Worm (Caenorhabditis elegans) whole organism, late embryonic: ENCODE results near the gene srh-298.

Experiments used
- F13H6.1 ChIP-seq: sonication (generic microtip); optimal IDR thresholded peaks from 2 replicates; lab custom pipeline; 2016; ENCODE audit warnings: missing genetic modification characterization, missing compliant biosample characterization
- ama-1 ChIP-seq: fragments of 150-350 bp; optimal IDR thresholded peaks from 2 replicates; lab custom pipeline; 2014
- hlh-6 ChIP-seq: sonication (generic microtip); optimal IDR thresholded peaks from 2 replicates; lab custom pipeline; 2016; ENCODE audit warnings: missing genotype, missing genetic modification characterization, missing compliant biosample characterization
- nhr-11 ChIP-seq: fragments of 150-350 bp; optimal IDR thresholded peaks from 2 replicates; lab custom pipeline; 2014; ENCODE audit warnings: missing biosample characterization, missing genetic modification characterization
- npax-4 ChIP-seq: sonication (generic microtip); optimal IDR thresholded peaks from 2 replicates; lab custom pipeline; 2016; ENCODE audit warnings: missing genetic modification characterization, missing compliant biosample characterization
- pax-1 ChIP-seq: fragments of 150-350 bp; optimal IDR thresholded peaks from 2 replicates; lab custom pipeline; 2014; ENCODE audit warnings: missing biosample characterization, missing genetic modification characterization
- ref-2 ChIP-seq: sonication (generic microtip); optimal IDR thresholded peaks from 2 replicates; lab custom pipeline; 2016; ENCODE audit warnings: missing genetic modification characterization, missing compliant biosample characterization
- rnt-1 ChIP-seq: sonication (generic microtip); optimal IDR thresholded peaks from 2 replicates; lab custom pipeline; 2016; ENCODE audit warnings: missing genetic modification characterization, missing compliant biosample characterization
- zip-5 ChIP-seq: sonication (generic microtip); optimal IDR thresholded peaks from 2 replicates; lab custom pipeline; 2016; ENCODE audit warnings: missing genetic modification characterization, missing compliant biosample characterization

- TF ChIP-seq ama-1 (lab: Kevin White, UChicago) (no peak), hlh-6 (peak; percentile 59), rnt-1 (tag; lab: Kevin White, UChicago) (no peak), nhr-11 (tag; lab: Kevin White, UChicago) (no peak), pax-1 (tag; lab: Kevin White, UChicago) (no peak), zip-5 (tag; lab: Kevin White, UChicago) (no peak), F13H6.1 (tag; lab: Kevin White, UChicago) (no peak), npax-4 (tag; lab: Kevin White, UChicago) (no peak), ref-2 (tag; lab: Kevin White, UChicago) (peak; percentile 25)
Measured at ce11 chrV:17812127-17812526, 6.5 kb upstream of the srh-298 start.
